Worm (Caenorhabditis elegans): ENCODE measurements around the gene D2023.4.
A peak's percentile ranks its signal among the peaks of the same experiment; 100 is the strongest.

The D2023.4 gene

DNA sequence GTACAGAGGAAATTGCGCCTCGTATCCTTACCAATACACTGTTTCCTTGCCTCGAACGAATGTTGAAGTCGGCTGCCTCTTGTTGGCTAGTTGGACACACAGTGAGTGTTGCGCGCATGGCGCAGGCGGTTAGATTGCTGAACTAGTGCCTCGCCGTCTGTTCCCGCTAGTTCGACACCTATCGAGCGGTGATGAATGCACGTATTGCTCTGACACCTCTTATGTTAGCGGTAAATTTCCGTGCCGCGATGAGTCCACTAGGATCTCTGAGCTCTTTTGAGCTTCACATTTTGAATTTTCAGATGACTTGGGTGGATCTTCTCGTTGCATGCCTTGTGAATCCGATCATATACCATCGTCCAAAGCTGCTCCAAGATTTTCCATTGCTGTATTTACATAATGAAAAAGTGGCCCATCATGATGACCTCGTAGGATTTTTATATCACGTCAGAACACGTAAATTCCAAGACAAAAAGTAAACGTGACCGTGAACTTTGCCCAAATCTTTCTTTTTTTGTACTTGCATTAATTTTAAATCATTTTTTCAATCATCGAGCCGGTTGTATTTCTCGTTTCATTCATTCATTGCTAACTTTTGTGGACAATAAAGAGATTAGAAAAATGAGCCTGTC lies 42.6 kb downstream of the D2023.4 start, which contains the start of gene F55A11.11:
F55A11.11 (plus strand) TSS at position 341 of the 632 bp plus-strand sequence.
- TF ChIP-seq peb-1 (tag; optimal IDR thresholded peaks at IDR 0.05): no peak
- TF ChIP-seq mdl-1 (tag; optimal IDR thresholded peaks at IDR 0.05): peak; percentile 3 to 12
- no peak for TF ChIP-seq unc-62 (GFP tag; optimal IDR thresholded peaks at IDR 0.05)
- TF ChIP-seq aly-2 (tag; optimal IDR thresholded peaks at IDR 0.05): no peak
- TF ChIP-seq egl-27 (tag; optimal IDR thresholded peaks at IDR 0.05): peak; percentile 20
- TF ChIP-seq C34F6.9 (tag; optimal IDR thresholded peaks at IDR 0.05): peak; percentile 59
- TF ChIP-seq unc-55 (GFP tag; optimal IDR thresholded peaks at IDR 0.05): no peak
- TF ChIP-seq ztf-4 (tag; optimal IDR thresholded peaks at IDR 0.05): no peak
- no peak for TF ChIP-seq nhr-237 (tag; optimal IDR thresholded peaks at IDR 0.05)
- peak; percentile 88 for TF ChIP-seq lin-11 (tag; optimal IDR thresholded peaks at IDR 0.05)
- no peak for TF ChIP-seq nhr-10 (tag; optimal IDR thresholded peaks at IDR 0.05)
- no peak for TF ChIP-seq ZK546.5 (tag; optimal IDR thresholded peaks at IDR 0.05)
- TF ChIP-seq skn-1 (tag; optimal IDR thresholded peaks at IDR 0.05): no peak
- no peak for TF ChIP-seq ztf-11 (tag; optimal IDR thresholded peaks at IDR 0.05)
- no peak for TF ChIP-seq ama-1 (optimal IDR thresholded peaks at IDR 0.05)
- no peak for TF ChIP-seq nhr-6 (tag; optimal IDR thresholded peaks at IDR 0.05)
- peak; percentile 74 for TF ChIP-seq gmeb-1 (tag; optimal IDR thresholded peaks at IDR 0.05)
- TF ChIP-seq zag-1 (tag; optimal IDR thresholded peaks at IDR 0.05): no peak
- peak; percentile 45 for TF ChIP-seq lin-13 (GFP tag; optimal IDR thresholded peaks at IDR 0.05)
- no peak for TF ChIP-seq alr-1 (tag; optimal IDR thresholded peaks at IDR 0.05)
- peak; percentile 87 for TF ChIP-seq sma-3 (GFP tag; optimal IDR thresholded peaks at IDR 0.05)
- peak; percentile 48 for TF ChIP-seq nhr-21 (tag; optimal IDR thresholded peaks at IDR 0.05)
- TF ChIP-seq mab-5 (tag; optimal IDR thresholded peaks at IDR 0.05): no peak
- no peak for TF ChIP-seq elt-1 (tag; optimal IDR thresholded peaks at IDR 0.05)
- peak; percentile 74 for TF ChIP-seq fos-1 (tag; optimal IDR thresholded peaks at IDR 0.05)
- TF ChIP-seq sma-9 (GFP tag; optimal IDR thresholded peaks at IDR 0.05): peak; percentile 90
- no peak for TF ChIP-seq sma-9 (tag; optimal IDR thresholded peaks at IDR 0.05)
- peak; percentile 33 for TF ChIP-seq ceh-16 (tag; optimal IDR thresholded peaks at IDR 0.05)
- peak; percentile 63 for TF ChIP-seq crh-2 (tag; optimal IDR thresholded peaks at IDR 0.05)
- TF ChIP-seq nhr-12 (tag; optimal IDR thresholded peaks at IDR 0.05): no peak
- TF ChIP-seq lin-39 (tag; optimal IDR thresholded peaks at IDR 0.05): no peak
- no peak for TF ChIP-seq ztf-1 (GFP tag; conservative IDR thresholded peaks at IDR 0.05)
- TF ChIP-seq nhr-11 (tag; optimal IDR thresholded peaks at IDR 0.05): no peak
- peak; percentile 94 for TF ChIP-seq nhr-129 (tag; optimal IDR thresholded peaks at IDR 0.05)
- peak; percentile 48 for TF ChIP-seq nhr-25 (tag; optimal IDR thresholded peaks at IDR 0.05)
- no peak for TF ChIP-seq mbf-1 (tag; optimal IDR thresholded peaks at IDR 0.05)
- peak; percentile 80 for TF ChIP-seq F13H6.1 (tag; optimal IDR thresholded peaks at IDR 0.05)
- no peak for TF ChIP-seq elt-3 (tag; optimal IDR thresholded peaks at IDR 0.05)
- TF ChIP-seq nhr-77 (tag; optimal IDR thresholded peaks at IDR 0.05): no peak
- peak; percentile 16 for TF ChIP-seq snpc-4 (tag; optimal IDR thresholded peaks at IDR 0.05)
- TF ChIP-seq ceh-82 (tag; optimal IDR thresholded peaks at IDR 0.05): peak; percentile 2
- TF ChIP-seq Y55F3AM.14 (GFP tag; optimal IDR thresholded peaks at IDR 0.05): peak; percentile 70
- TF ChIP-seq sem-4 (tag; optimal IDR thresholded peaks at IDR 0.05): peak; percentile 40
- TF ChIP-seq blmp-1 (tag; optimal IDR thresholded peaks at IDR 0.05; ENCODE audit: insufficient read depth): peak; percentile 67
- no peak for TF ChIP-seq nhr-23 (tag; optimal IDR thresholded peaks at IDR 0.05)
- no peak for TF ChIP-seq R02D3.7 (tag; optimal IDR thresholded peaks at IDR 0.05)
- no peak for TF ChIP-seq dmd-4 (tag; optimal IDR thresholded peaks at IDR 0.05)
- TF ChIP-seq lsy-2 (tag; optimal IDR thresholded peaks at IDR 0.05): peak; percentile 69 to 72
- no peak for TF ChIP-seq unc-39 (tag; optimal IDR thresholded peaks at IDR 0.05)
